Fruit fly (Drosophila melanogaster) whole organism, embryonic: Measurements from ENCODE around the gene CG42237.

Experiments used
- BEAF-32 ChIP-seq: fragments of 200-800 bp; sonication (Bioruptor generic); optimal IDR thresholded peaks from 3 replicates; lab custom pipeline; 2017; ENCODE audit warnings: missing biosample characterization, missing genetic modification characterization, mild to moderate bottlenecking, moderate library complexity, missing genetic modification reagents
- CG11504 ChIP-seq: fragments of 200-800 bp; sonication (Bioruptor generic); optimal IDR thresholded peaks from 3 replicates; lab custom pipeline; 2019; ENCODE audit warnings: missing biosample characterization, mild to moderate bottlenecking, missing genetic modification characterization, moderate library complexity
- CG12769 ChIP-seq: fragments of 200-800 bp; sonication (Bioruptor generic); optimal IDR thresholded peaks from 2 replicates; lab custom pipeline; 2019; ENCODE audit warnings: missing biosample characterization, mild to moderate bottlenecking, missing genetic modification characterization, moderate library complexity
- CG15601 ChIP-seq: fragments of 200-800 bp; sonication (Bioruptor generic); optimal IDR thresholded peaks from 3 replicates; lab custom pipeline; 2019; ENCODE audit warnings: missing biosample characterization, mild to moderate bottlenecking, missing genetic modification characterization, moderate library complexity
- CG2120 ChIP-seq: fragments of 200-800 bp; sonication (Bioruptor generic); optimal IDR thresholded peaks from 3 replicates; lab custom pipeline; 2016; ENCODE audit warnings: missing biosample characterization, missing genetic modification characterization
- CG2875 ChIP-seq: fragments of 200-800 bp; sonication (Bioruptor generic); optimal IDR thresholded peaks from 2 replicates; lab custom pipeline; 2017; ENCODE audit warnings: missing biosample characterization, mild to moderate bottlenecking, missing genetic modification characterization, missing genetic modification reagents
- CG2889 ChIP-seq: fragments of 200-800 bp; sonication (Bioruptor generic); IDR thresholded peaks from 3 replicates; pipeline ENCODE4 v1.3.6; 2022; ENCODE audit warnings: missing biosample characterization, missing genetic modification characterization
- CG30020 ChIP-seq: fragments of 200-800 bp; optimal IDR thresholded peaks from 2 replicates; lab custom pipeline; 2019; ENCODE audit warnings: missing biosample characterization, mild to moderate bottlenecking, missing genetic modification characterization, moderate library complexity
- CG3281 ChIP-seq: fragments of 200-800 bp; sonication (Bioruptor generic); optimal IDR thresholded peaks from 3 replicates; lab custom pipeline; 2017; ENCODE audit warnings: missing biosample characterization, mild to moderate bottlenecking, missing genetic modification characterization
- CG33213 ChIP-seq: fragments of 200-800 bp; sonication (Bioruptor generic); optimal IDR thresholded peaks from 3 replicates; lab custom pipeline; 2016; ENCODE audit warnings: missing biosample characterization, missing genetic modification characterization
- CG34224 ChIP-seq: fragments of 200-800 bp; sonication (Bioruptor generic); IDR thresholded peaks from 3 replicates; pipeline ENCODE4 v1.3.6; 2022; ENCODE audit warnings: missing biosample characterization, missing genetic modification characterization; ENCODE audit not compliant: partially characterized antibody
- CG3838 ChIP-seq: fragments of 200-800 bp; sonication (Bioruptor generic); optimal IDR thresholded peaks from 3 replicates; lab custom pipeline; 2016; ENCODE audit warnings: missing biosample characterization, missing genetic modification characterization
- CG42726 ChIP-seq: fragments of 200-800 bp; sonication (Bioruptor generic); IDR thresholded peaks from 2 replicates; pipeline ENCODE4 v1.3.6; 2022; ENCODE audit warnings: missing biosample characterization, missing genetic modification characterization; ENCODE audit not compliant: partially characterized antibody
- CG8359 ChIP-seq: fragments of 200-800 bp; sonication (Bioruptor generic); optimal IDR thresholded peaks from 2 replicates; lab custom pipeline; 2017; ENCODE audit warnings: missing biosample characterization, mild to moderate bottlenecking, missing genetic modification characterization, borderline replicate concordance
- CG8944 ChIP-seq: fragments of 200-800 bp; sonication (Bioruptor generic); optimal IDR thresholded peaks from 3 replicates; lab custom pipeline; 2016; ENCODE audit warnings: missing biosample characterization, missing genetic modification characterization
- CG9609 ChIP-seq: fragments of 200-800 bp; sonication (Bioruptor generic); optimal IDR thresholded peaks from 3 replicates; lab custom pipeline; 2016; ENCODE audit warnings: missing biosample characterization, missing genetic modification characterization
- CHES-1-like ChIP-seq: fragments of 200-800 bp; sonication (Bioruptor generic); optimal IDR thresholded peaks from 2 replicates; lab custom pipeline; 2016; ENCODE audit warnings: missing biosample characterization, missing genetic modification characterization
- Dll ChIP-seq: fragments of 200-800 bp; sonication (Bioruptor generic); IDR thresholded peaks from 4 replicates; pipeline ENCODE4 v1.3.6; 2022; ENCODE audit warnings: missing biosample characterization, missing genetic modification characterization; ENCODE audit not compliant: partially characterized antibody
- Doc3 ChIP-seq: fragments of 200-800 bp; sonication (Bioruptor generic); IDR thresholded peaks from 3 replicates; pipeline ENCODE4 v1.3.6; 2022; ENCODE audit warnings: missing biosample characterization, missing genetic modification characterization; ENCODE audit not compliant: partially characterized antibody
- E2f2 ChIP-seq: fragments of 200-800 bp; sonication (Bioruptor generic); IDR thresholded peaks from 2 replicates; pipeline ENCODE4 v1.3.6; 2022; ENCODE audit warnings: missing biosample characterization, missing genetic modification characterization
- Gug ChIP-seq: fragments of 200-800 bp; sonication (Bioruptor generic); IDR thresholded peaks from 4 replicates; pipeline ENCODE4 v1.3.6; 2022; ENCODE audit warnings: missing biosample characterization, missing genetic modification characterization
- Med ChIP-seq: fragments of 200-800 bp; sonication (Bioruptor generic); peaks from one replicate; lab custom pipeline; 2016; ENCODE audit warnings: missing biosample characterization, missing genetic modification characterization, mild to moderate bottlenecking, inconsistent platforms, moderate library complexity
- Pdp1 ChIP-seq, 2 experiments: fragments of 200-800 bp; sonication (Bioruptor generic); optimal IDR thresholded peaks; 3 replicates each; lab custom pipeline; 2016; ENCODE audit warnings: missing biosample characterization in 2 of 2, missing genetic modification characterization in 2 of 2, mild to moderate bottlenecking in 1 of 2, moderate library complexity in 1 of 2
- Scr ChIP-seq: fragments of 200-800 bp; sonication (Bioruptor generic); IDR thresholded peaks from 2 replicates; pipeline ENCODE4 v1.3.6; 2022; ENCODE audit warnings: missing biosample characterization, missing genetic modification characterization; ENCODE audit not compliant: partially characterized antibody
- Sry-δ ChIP-seq: fragments of 200-800 bp; sonication (Bioruptor generic); optimal IDR thresholded peaks from 2 replicates; lab custom pipeline; 2016; ENCODE audit warnings: missing biosample characterization, missing genetic modification characterization
- al ChIP-seq: fragments of 200-800 bp; sonication (Bioruptor generic); IDR thresholded peaks from 2 replicates; pipeline ENCODE4 v1.3.6; 2022; ENCODE audit warnings: missing biosample characterization, missing genetic modification characterization
- ara ChIP-seq: fragments of 200-800 bp; sonication (Bioruptor generic); IDR thresholded peaks from 2 replicates; pipeline ENCODE4 v1.3.6; 2022; ENCODE audit warnings: missing biosample characterization, missing genetic modification characterization
- ase ChIP-seq: fragments of 200-800 bp; sonication (Bioruptor generic); IDR thresholded peaks from 3 replicates; pipeline ENCODE4 v1.3.6; 2022; ENCODE audit warnings: missing biosample characterization, missing genetic modification characterization
- ato ChIP-seq: fragments of 200-800 bp; sonication (Bioruptor generic); IDR thresholded peaks from 2 replicates; pipeline ENCODE4 v1.3.6; 2022; ENCODE audit warnings: missing biosample characterization, missing genetic modification characterization; ENCODE audit not compliant: partially characterized antibody
- bab2 ChIP-seq: fragments of 200-800 bp; sonication (Bioruptor generic); optimal IDR thresholded peaks from 2 replicates; lab custom pipeline; 2016; ENCODE audit warnings: missing biosample characterization, missing genetic modification characterization
- bbx ChIP-seq: fragments of 200-800 bp; sonication (Bioruptor generic); IDR thresholded peaks from 2 replicates; pipeline ENCODE4 v1.3.6; 2022; ENCODE audit warnings: missing biosample characterization, missing genetic modification characterization; ENCODE audit not compliant: partially characterized antibody
- bsh ChIP-seq, 2 experiments: fragments of 200-800 bp; sonication (Bioruptor generic); optimal IDR thresholded peaks; 2 replicates each; lab custom pipeline; 2017 to 2018; ENCODE audit warnings: mild to moderate bottlenecking in 2 of 2, missing biosample characterization in 2 of 2, missing genetic modification characterization in 2 of 2, moderate library complexity in 1 of 2
- gcm2 ChIP-seq: fragments of 200-800 bp; sonication (Bioruptor generic); optimal IDR thresholded peaks from 2 replicates; lab custom pipeline; 2016; ENCODE audit warnings: missing biosample characterization, missing genetic modification characterization
- h ChIP-seq: fragments of >200 bp; optimal IDR thresholded peaks from 2 replicates; lab custom pipeline; 2017
- jigr1 ChIP-seq: fragments of 200-800 bp; sonication (Bioruptor generic); IDR thresholded peaks from 3 replicates; pipeline ENCODE4 v1.3.6; 2022; ENCODE audit warnings: missing biosample characterization, missing genetic modification characterization
- jumu ChIP-seq: fragments of 200-800 bp; sonication (Bioruptor generic); optimal IDR thresholded peaks from 3 replicates; lab custom pipeline; 2016; ENCODE audit warnings: missing biosample characterization, missing genetic modification characterization
- klu ChIP-seq: fragments of 200-800 bp; sonication (Bioruptor generic); IDR thresholded peaks from 2 replicates; pipeline ENCODE4 v1.3.6; 2022; ENCODE audit warnings: missing biosample characterization, missing genetic modification characterization
- lab ChIP-seq: fragments of 200-800 bp; sonication (Bioruptor generic); optimal IDR thresholded peaks from 3 replicates; lab custom pipeline; 2017; ENCODE audit warnings: missing biosample characterization, missing genetic modification characterization, mild to moderate bottlenecking, moderate library complexity, missing genetic modification reagents
- pnt ChIP-seq: fragments of 200-800 bp; sonication (Bioruptor generic); optimal IDR thresholded peaks from 3 replicates; lab custom pipeline; 2016; ENCODE audit warnings: missing biosample characterization, missing genetic modification characterization
- run ChIP-seq: fragments of 200-800 bp; sonication (Bioruptor generic); optimal IDR thresholded peaks from 3 replicates; lab custom pipeline; 2018; ENCODE audit warnings: missing biosample characterization, mild to moderate bottlenecking, missing genetic modification characterization
- sens ChIP-seq: fragments of 200-800 bp; sonication (Bioruptor generic); peaks from one replicate; lab custom pipeline; 2016; ENCODE audit warnings: missing biosample characterization, missing genetic modification characterization
- seq ChIP-seq: fragments of 200-800 bp; sonication (Bioruptor generic); IDR thresholded peaks from 2 replicates; pipeline ENCODE4 v1.3.6; 2022; ENCODE audit warnings: missing biosample characterization, missing genetic modification characterization
- shn ChIP-seq: fragments of 200-800 bp; sonication (Bioruptor generic); optimal IDR thresholded peaks from 3 replicates; lab custom pipeline; 2016; ENCODE audit warnings: missing biosample characterization, missing genetic modification characterization
- sna ChIP-seq: fragments of 200-800 bp; sonication (Bioruptor generic); IDR thresholded peaks from 2 replicates; pipeline ENCODE4 v1.3.6; 2022; ENCODE audit warnings: missing biosample characterization, missing genetic modification characterization; ENCODE audit not compliant: partially characterized antibody
- stwl ChIP-seq: fragments of 200-800 bp; sonication (Bioruptor generic); optimal IDR thresholded peaks from 3 replicates; lab custom pipeline; 2018; ENCODE audit warnings: missing biosample characterization, mild to moderate bottlenecking, missing genetic modification characterization, moderate library complexity
- ttk ChIP-seq: fragments of 200-800 bp; sonication (Bioruptor generic); IDR thresholded peaks from 2 replicates; pipeline ENCODE4 v2.1.2; 2022; ENCODE audit warnings: missing biosample characterization, missing genetic modification characterization
- tup ChIP-seq: fragments of 200-800 bp; sonication (Bioruptor generic); optimal IDR thresholded peaks from 2 replicates; lab custom pipeline; 2016; ENCODE audit warnings: missing biosample characterization, mild to moderate bottlenecking, missing genetic modification characterization, moderate library complexity
- twi ChIP-seq: fragments of 200-800 bp; optimal IDR thresholded peaks from 2 replicates; lab custom pipeline; 2019; ENCODE audit warnings: missing biosample characterization, mild to moderate bottlenecking, missing genetic modification characterization, moderate library complexity

CG42237 gene

DNA sequence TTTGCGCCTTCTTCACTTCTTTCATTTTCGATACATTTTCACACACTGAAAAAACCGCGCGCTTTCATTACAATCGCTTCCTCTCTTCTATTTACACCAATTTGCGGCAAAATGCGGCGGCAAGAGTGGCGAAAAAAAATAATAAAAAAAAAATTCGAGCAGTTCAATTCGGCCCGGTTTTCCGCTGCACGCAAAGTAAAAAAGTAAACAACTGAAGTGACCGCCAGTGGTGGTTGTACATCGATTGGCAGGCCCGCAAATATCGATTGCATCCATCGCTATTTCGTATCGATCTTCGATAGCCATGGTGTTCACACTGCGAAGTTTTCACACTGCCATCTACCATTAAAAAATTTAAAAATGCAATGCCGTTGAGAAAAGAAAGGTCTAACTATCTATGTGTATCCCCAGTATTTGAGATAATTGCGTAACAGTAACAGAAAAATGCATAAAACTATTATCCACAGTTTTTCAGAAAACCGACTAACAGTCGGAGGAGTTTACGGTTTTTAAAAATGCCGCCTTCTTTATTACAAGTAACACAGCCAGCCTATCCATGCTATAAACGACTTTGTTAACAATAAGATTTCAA lies 2.6 kb upstream of the CG42237 start, which contains the start of gene Chpf (continued):
- peak in 1 of 2 experiments; percentile 22 for TF ChIP-seq Pdp1 (GFP tag; optimal IDR thresholded peaks at IDR 0.05; lab: Kevin White, UChicago)
- peak in 1 of 2 experiments; percentile 25 for TF ChIP-seq bsh (GFP tag; optimal IDR thresholded peaks at IDR 0.05; lab: Kevin White, UChicago)
- no peak for TF ChIP-seq CG33213 (GFP tag; lab: Kevin White, UChicago)
- TF ChIP-seq h (lab: Kevin White, UChicago) = no peak
- peak; percentile 4; the same call in 1 of the 4 replicates for TF ChIP-seq Gug (GFP tag; lab: Robert Waterston, UW)
- no peak for TF ChIP-seq CG8944 (GFP tag; lab: Kevin White, UChicago)
- peak; percentile 34 for TF ChIP-seq CHES-1-like (GFP tag; lab: Kevin White, UChicago)
- peak; percentile 63 for TF ChIP-seq CG30020
- TF ChIP-seq stwl (tag; lab: Kevin White, UChicago) = peak; percentile 43
- peak; percentile 83 for TF ChIP-seq BEAF-32 (GFP tag; lab: Kevin White, UChicago)
- no peak for TF ChIP-seq CG2120
- TF ChIP-seq CG9609 (GFP tag; lab: Kevin White, UChicago) = no peak
- peak; percentile 81 for TF ChIP-seq CG42726 (GFP tag; lab: Robert Waterston, UW)
- TF ChIP-seq Sry-δ (GFP tag; lab: Kevin White, UChicago) = peak; percentile 91
- TF ChIP-seq jumu (GFP tag; lab: Kevin White, UChicago) = no peak
- peak; percentile 5 for TF ChIP-seq bab2
- peak; percentile 80 for TF ChIP-seq Scr (GFP tag; lab: Robert Waterston, UW)
- no peak for TF ChIP-seq gcm2 (GFP tag; lab: Kevin White, UChicago)
- TF ChIP-seq CG2875 (GFP tag; lab: Kevin White, UChicago) = no peak
- TF ChIP-seq lab (GFP tag; lab: Kevin White, UChicago) = no peak
- TF ChIP-seq E2f2 (GFP tag; lab: Robert Waterston, UW) = peak; percentile 81
- no peak for TF ChIP-seq jigr1 (GFP tag; lab: Robert Waterston, UW)
- TF ChIP-seq sna (GFP tag; lab: Robert Waterston, UW) = peak; percentile 59; the same call in 1 of the 2 replicates
- TF ChIP-seq seq (GFP tag; lab: Robert Waterston, UW) = no peak
- no peak for TF ChIP-seq tup (GFP tag; lab: Kevin White, UChicago)
- no peak for TF ChIP-seq pnt (GFP tag; lab: Kevin White, UChicago)
- peak; percentile 50; the same call in 1 of the 3 replicates for TF ChIP-seq Doc3 (GFP tag; lab: Robert Waterston, UW)
- peak; percentile 74; the same call in 3 of the 4 replicates for TF ChIP-seq Dll (GFP tag; lab: Robert Waterston, UW)

DNA sequence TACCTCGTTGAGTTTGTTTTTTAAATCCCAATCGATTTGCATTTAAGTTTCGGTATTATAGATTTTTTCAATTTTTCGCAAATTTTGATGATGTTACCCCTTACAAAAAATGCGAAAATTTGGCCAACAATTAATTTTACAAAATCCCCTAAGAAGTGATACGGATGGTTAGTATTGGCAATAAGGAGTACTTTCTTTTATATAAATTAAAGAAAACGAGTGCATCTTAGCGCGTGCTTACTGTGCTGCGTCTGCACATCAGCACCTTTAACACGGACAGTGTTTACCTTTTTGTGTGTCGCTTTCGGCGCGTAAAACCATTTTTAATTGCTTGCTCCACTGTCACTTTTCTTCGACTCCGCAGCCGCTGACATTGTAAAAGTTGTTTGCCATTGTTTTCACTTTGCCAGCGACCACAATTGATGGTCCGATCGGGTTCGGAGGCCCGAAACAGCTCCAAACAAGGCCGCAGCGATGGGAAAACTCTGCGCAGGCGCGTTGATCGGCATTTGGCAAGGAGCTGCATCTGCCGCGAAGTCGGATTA lies 996 bp upstream of the CG42237 start:
- TF ChIP-seq al (GFP tag; lab: Robert Waterston, UW) (no peak), CG3838 (GFP tag; lab: Kevin White, UChicago) (no peak), CG2889 (GFP tag; lab: Robert Waterston, UW) (no peak), shn (GFP tag; lab: Kevin White, UChicago) (no peak), CG8359 (GFP tag; lab: Kevin White, UChicago) (no peak), CG12769 (tag; lab: Kevin White, UChicago) (peak; percentile 62), CG34224 (GFP tag; lab: Robert Waterston, UW) (no peak), ase (GFP tag; lab: Robert Waterston, UW) (0 out of 3 replicates have a peak, but pooled peaks have one; percentile 17), ttk (0 out of 2 replicates have a peak, but pooled peaks have one; percentile 21), ato (GFP tag; lab: Robert Waterston, UW) (no peak), CG15601 (tag; lab: Kevin White, UChicago) (no peak), ara (GFP tag; lab: Robert Waterston, UW) (peak; percentile 16; the same call in 1 of the 2 replicates), bbx (GFP tag; lab: Robert Waterston, UW) (0 out of 2 replicates have a peak, but pooled peaks have one; percentile 18), CG3281 (GFP tag; lab: Kevin White, UChicago) (no peak), run (tag; lab: Kevin White, UChicago) (no peak), sens (GFP tag; lab: Kevin White, UChicago) (no peak), klu (GFP tag; lab: Robert Waterston, UW) (no peak), twi (tag; lab: Kevin White, UChicago) (no peak), Med (GFP tag; lab: Kevin White, UChicago) (peak; percentile 37), CG33213 (GFP tag; lab: Kevin White, UChicago) (no peak), CG11504 (tag; lab: Kevin White, UChicago) (peak; percentile 1)
